Fruit fly (Drosophila melanogaster): ENCODE results near the gene CG15399.

CG15399 gene

DNA sequence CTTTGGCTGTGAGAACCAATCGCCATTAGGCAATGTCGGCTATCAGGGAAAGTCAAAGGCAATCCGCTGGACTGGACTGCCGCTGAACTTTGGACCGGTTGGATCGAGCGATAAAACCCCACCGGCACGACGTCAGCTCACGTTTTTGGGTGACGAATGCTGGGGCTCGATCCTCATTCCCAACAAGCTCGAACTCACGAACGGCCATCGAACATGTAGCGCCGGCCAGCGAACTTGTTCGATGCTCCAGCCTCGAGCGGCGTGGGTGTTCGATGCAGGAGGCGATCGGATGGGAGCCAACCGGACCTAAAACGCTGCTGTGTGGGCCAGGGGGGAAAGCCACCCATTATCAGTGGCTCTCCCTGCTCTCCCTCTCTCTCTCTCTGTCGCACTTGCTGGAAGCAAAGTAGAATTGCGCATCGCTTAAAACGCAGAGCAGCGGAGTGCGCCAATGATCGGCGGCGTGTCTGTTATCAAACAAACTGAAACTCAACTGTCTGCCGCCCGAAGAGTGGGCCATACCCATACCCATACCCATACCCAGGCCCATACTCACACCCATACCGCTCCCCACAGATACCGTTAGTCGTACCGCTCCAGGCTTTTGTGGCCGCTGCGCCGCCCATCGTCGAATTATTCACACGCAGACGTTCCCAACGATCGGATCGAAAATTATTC is 33.2 kb upstream of the CG15399 start, which contains the start of gene daw:
Gene daw, plus strand, starts transcription at position 628 of the 678 bp plus-strand sequence.
- TF ChIP-seq HLH54F (GFP tag; optimal IDR thresholded peaks at IDR 0.05) (no peak), lab (GFP tag; optimal IDR thresholded peaks at IDR 0.05) (peak; percentile 60), salm (tag; optimal IDR thresholded peaks at IDR 0.05) (no peak), Nf-YA (GFP tag; IDR thresholded peaks at IDR 0.05) (no peak), chn (GFP tag; optimal IDR thresholded peaks at IDR 0.05) (peak; percentile 21), cg (GFP tag; optimal IDR thresholded peaks at IDR 0.05) (no peak), Med (GFP tag) (peak; percentile 60), CG18599 (GFP tag; optimal IDR thresholded peaks at IDR 0.05) (peak; percentile 12), crc (GFP tag; optimal IDR thresholded peaks at IDR 0.05) (no peak), CG14965 (GFP tag; optimal IDR thresholded peaks at IDR 0.05; ENCODE audit: borderline replicate concordance) (no peak), CG2199 (GFP tag; IDR thresholded peaks at IDR 0.05) (peak; percentile 96), cwo (GFP tag; optimal IDR thresholded peaks at IDR 0.05) (peak; percentile 86), hb (GFP tag; IDR thresholded peaks at IDR 0.05; ENCODE audit: partially characterized antibody) (no peak), Neu2 (GFP tag; optimal IDR thresholded peaks at IDR 0.05; ENCODE audit: borderline replicate concordance) (no peak), CG11456 (GFP tag; IDR thresholded peaks at IDR 0.05) (peak; percentile 21; the same call in 1 of the 3 replicates), Hr78 (GFP tag; optimal IDR thresholded peaks at IDR 0.05) (peak in 1 of 2 experiments; percentile 23), sim (GFP tag; IDR thresholded peaks at IDR 0.05) (no peak), sug (tag; optimal IDR thresholded peaks at IDR 0.05) (peak; percentile 93), Mad (GFP tag; optimal IDR thresholded peaks at IDR 0.05) (no peak), odd (GFP tag; optimal IDR thresholded peaks at IDR 0.05) (no peak), CG3065 (GFP tag; optimal IDR thresholded peaks at IDR 0.05) (no peak), gro (GFP tag; optimal IDR thresholded peaks at IDR 0.05) (peak; percentile 21), CG3163 (GFP tag; optimal IDR thresholded peaks at IDR 0.05) (no peak), CG12659 (GFP tag; optimal IDR thresholded peaks at IDR 0.05) (no peak), CG10543 (GFP tag; optimal IDR thresholded peaks at IDR 0.05) (peak; percentile 52), CG10274 (GFP tag; optimal IDR thresholded peaks at IDR 0.05) (no peak), bowl (GFP tag; IDR thresholded peaks at IDR 0.05) (no peak), crol (GFP tag; IDR thresholded peaks at IDR 0.05) (peak; percentile 90), CG3995 (GFP tag; optimal IDR thresholded peaks at IDR 0.05) (no peak), h (optimal IDR thresholded peaks at IDR 0.05) (no peak), oc (tag; optimal IDR thresholded peaks at IDR 0.05) (no peak), CG6175 (GFP tag; IDR thresholded peaks at IDR 0.05) (no peak), mam (GFP tag; optimal IDR thresholded peaks at IDR 0.05) (no peak), gem (tag; optimal IDR thresholded peaks at IDR 0.05) (no peak), CG10267 (tag; optimal IDR thresholded peaks at IDR 0.05) (no peak), CG10462 (GFP tag; optimal IDR thresholded peaks at IDR 0.05) (no peak), CG11085 (GFP tag; IDR thresholded peaks at IDR 0.05) (no peak), CG32532 (GFP tag; IDR thresholded peaks at IDR 0.05) (peak; percentile 9; the same call in 1 of the 2 replicates), Deaf1 (tag; optimal IDR thresholded peaks at IDR 0.05) (peak; percentile 73), ham (GFP tag; IDR thresholded peaks at IDR 0.05) (0 out of 2 replicates have a peak, but pooled peaks have one; percentile 20), aop (GFP tag; IDR thresholded peaks at IDR 0.05) (peak; percentile 39; the same call in 1 of the 2 replicates), caup (GFP tag; optimal IDR thresholded peaks at IDR 0.05; ENCODE audit: severe bottlenecking) (no peak), CG3407 (GFP tag; optimal IDR thresholded peaks at IDR 0.05) (no peak), twi (tag; optimal IDR thresholded peaks at IDR 0.05) (no peak), Ravus (GFP tag; IDR thresholded peaks at IDR 0.05) (no peak), CG31441 (GFP tag; IDR thresholded peaks at IDR 0.05) (no peak), bcd (GFP tag; optimal IDR thresholded peaks at IDR 0.05) (no peak), Antp (GFP tag; optimal IDR thresholded peaks at IDR 0.05) (no peak), Adf1 (GFP tag; IDR thresholded peaks at IDR 0.05) (peak; percentile 49; the same call in 1 of the 2 replicates), CG9817 (tag; optimal IDR thresholded peaks at IDR 0.05) (no peak)

Data from whole organism, embryonic.